Fruit fly (Drosophila melanogaster): ENCODE data around the gene Nepl4.

The Nepl4 gene

DNA sequence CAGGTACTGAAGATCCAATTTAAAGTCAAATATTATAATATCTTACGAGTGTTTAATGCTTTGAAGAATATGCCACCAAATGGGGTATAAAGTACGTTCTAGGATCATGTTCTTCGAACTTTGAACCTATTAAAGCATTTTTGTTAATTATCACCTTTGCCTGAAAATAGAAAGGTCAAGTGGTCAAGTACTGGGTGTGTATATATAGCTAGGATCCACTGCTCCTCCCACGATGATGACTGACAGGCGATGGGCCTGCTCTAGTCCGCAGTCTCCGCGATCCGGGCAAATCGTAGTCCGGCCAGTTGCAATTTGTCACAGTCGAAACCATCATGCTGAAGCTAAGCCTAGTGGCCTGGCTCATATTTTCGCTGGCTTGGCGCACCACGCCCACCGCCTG is 13.3 kb downstream of the Nepl4 start, which contains the start of gene Nepl5:
TSS of gene Nepl5 (plus strand) at position 301 of the 400 bp plus-strand sequence.
- TF ChIP-seq EcR (GFP tag; optimal IDR thresholded peaks at IDR 0.05), result no peak
- no peak for TF ChIP-seq CG32121 (GFP tag; IDR thresholded peaks at IDR 0.05)
- no peak for TF ChIP-seq CG10348 (GFP tag; IDR thresholded peaks at IDR 0.05)
- no peak for TF ChIP-seq CG13204 (GFP tag; optimal IDR thresholded peaks at IDR 0.05)
- no peak for TF ChIP-seq Pif1B (GFP tag; optimal IDR thresholded peaks at IDR 0.05)
- no peak for TF ChIP-seq Snoo (tag; optimal IDR thresholded peaks at IDR 0.05)
- TF ChIP-seq CG17806 (tag; optimal IDR thresholded peaks at IDR 0.05), result no peak
- TF ChIP-seq CG15710 (tag; optimal IDR thresholded peaks at IDR 0.05), result no peak
- no peak for TF ChIP-seq rn (GFP tag; IDR thresholded peaks at IDR 0.05)
- no peak for TF ChIP-seq CG8301 (tag; optimal IDR thresholded peaks at IDR 0.05)
- no peak for TF ChIP-seq fd96Ca (GFP tag; IDR thresholded peaks at IDR 0.05)
- no peak for TF ChIP-seq CG8159 (tag; optimal IDR thresholded peaks at IDR 0.05)
- TF ChIP-seq gl (tag; optimal IDR thresholded peaks at IDR 0.05), result no peak
- no peak for TF ChIP-seq CG34367 (tag; optimal IDR thresholded peaks at IDR 0.05)
- no peak for TF ChIP-seq CG14655 (GFP tag; optimal IDR thresholded peaks at IDR 0.05)

- TF ChIP-seq CG4496 (GFP tag; IDR thresholded peaks at IDR 0.05) (no peak), EcR (GFP tag; optimal IDR thresholded peaks at IDR 0.05) (peak; percentile 56), CG13204 (GFP tag; optimal IDR thresholded peaks at IDR 0.05) (no peak), CG8159 (tag; optimal IDR thresholded peaks at IDR 0.05) (no peak)
Observed at dm6 chr2L:6385409-6385808, 17.7 kb downstream of the Nepl4 start, which contains the start of gene Nepl6. TSS of gene Nepl6 (minus strand) at chr2L:6385512.

DNA sequence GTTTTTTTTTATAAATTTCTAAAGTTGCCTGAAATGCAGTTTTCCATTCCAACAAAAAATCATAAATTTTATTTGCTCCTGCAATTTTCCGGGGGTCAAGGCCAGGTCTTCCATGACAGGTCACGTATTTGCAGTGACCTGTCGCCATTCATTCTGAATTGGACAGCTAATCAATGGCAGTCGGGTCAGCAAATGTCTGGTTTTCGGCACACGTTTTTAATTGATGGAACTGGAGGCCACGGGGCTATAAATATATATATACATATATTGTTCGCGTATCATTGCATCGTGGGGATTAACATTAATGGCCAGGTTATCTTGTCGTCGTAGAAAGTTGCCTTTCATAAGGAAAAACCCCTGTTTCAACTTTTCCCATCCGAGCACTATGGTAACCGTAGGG is 19.4 kb downstream of the Nepl4 start:
- no peak for TF ChIP-seq Snoo (tag; optimal IDR thresholded peaks at IDR 0.05)
- TF ChIP-seq CG8159 (tag; optimal IDR thresholded peaks at IDR 0.05), result no peak
- TF ChIP-seq CG10348 (GFP tag; IDR thresholded peaks at IDR 0.05), result no peak
- no peak for TF ChIP-seq EcR (GFP tag; optimal IDR thresholded peaks at IDR 0.05)
- no peak for TF ChIP-seq CG9948 (tag; optimal IDR thresholded peaks at IDR 0.05)
- no peak for TF ChIP-seq CG34367 (tag; optimal IDR thresholded peaks at IDR 0.05)
- TF ChIP-seq rn (GFP tag; IDR thresholded peaks at IDR 0.05), result no peak
- no peak for TF ChIP-seq D1 (tag; optimal IDR thresholded peaks at IDR 0.05)
- TF ChIP-seq CG13204 (GFP tag; optimal IDR thresholded peaks at IDR 0.05), result no peak
- no peak for TF ChIP-seq CG32121 (GFP tag; IDR thresholded peaks at IDR 0.05)

DNA sequence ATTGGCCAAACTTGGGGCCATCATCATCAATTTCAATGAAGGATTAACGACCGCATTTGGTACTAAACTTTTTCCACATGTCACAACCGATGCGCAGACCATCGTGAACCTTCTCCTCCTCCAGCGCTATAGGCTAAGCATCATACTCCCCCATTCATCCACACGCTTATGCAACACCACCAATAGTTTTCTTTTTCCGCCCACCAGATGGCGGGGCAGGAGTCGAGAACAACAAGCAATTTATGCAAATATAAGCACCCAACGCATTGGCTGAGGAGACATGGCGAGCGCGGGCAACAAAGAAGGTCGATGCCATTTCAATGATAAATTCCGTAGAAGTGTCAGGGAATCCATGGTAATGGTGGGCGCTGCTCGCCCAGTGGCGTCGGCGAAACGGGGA is 23.8 kb downstream of the Nepl4 start:
- no peak for TF ChIP-seq D1 (tag; optimal IDR thresholded peaks at IDR 0.05)
- no peak for TF ChIP-seq CG14655 (GFP tag; optimal IDR thresholded peaks at IDR 0.05)
- TF ChIP-seq Pif1A (GFP tag; optimal IDR thresholded peaks at IDR 0.05), result no peak
- TF ChIP-seq rn (GFP tag; IDR thresholded peaks at IDR 0.05), result no peak
- TF ChIP-seq Snoo (tag; optimal IDR thresholded peaks at IDR 0.05), result no peak
- no peak for TF ChIP-seq Ets98B (GFP tag; IDR thresholded peaks at IDR 0.05)
- TF ChIP-seq CG12605 (GFP tag; IDR thresholded peaks at IDR 0.05), result no peak
- no peak for TF ChIP-seq CG32121 (GFP tag; IDR thresholded peaks at IDR 0.05)
- no peak for TF ChIP-seq CG4496 (GFP tag; IDR thresholded peaks at IDR 0.05)
- TF ChIP-seq CG17806 (tag; optimal IDR thresholded peaks at IDR 0.05), result no peak
- TF ChIP-seq EcR (GFP tag; optimal IDR thresholded peaks at IDR 0.05), result no peak
- no peak for TF ChIP-seq CG9948 (tag; optimal IDR thresholded peaks at IDR 0.05)

dm6 chr2L:6397149-6397548 is 29.5 kb downstream of the Nepl4 start, which contains the start of gene CG42369:
TSS of gene CG42369 (minus strand) at chr2L:6397249.
- no peak for TF ChIP-seq CG4496 (GFP tag; IDR thresholded peaks at IDR 0.05)
- TF ChIP-seq CG14655 (GFP tag; optimal IDR thresholded peaks at IDR 0.05), result no peak
- no peak for TF ChIP-seq Pif1B (GFP tag; optimal IDR thresholded peaks at IDR 0.05)
- no peak for TF ChIP-seq CG32121 (GFP tag; IDR thresholded peaks at IDR 0.05)
- TF ChIP-seq CG8301 (tag; optimal IDR thresholded peaks at IDR 0.05), result no peak
- no peak for TF ChIP-seq CG17806 (tag; optimal IDR thresholded peaks at IDR 0.05)
- TF ChIP-seq Ets98B (GFP tag; IDR thresholded peaks at IDR 0.05), result no peak
- TF ChIP-seq EcR (GFP tag; optimal IDR thresholded peaks at IDR 0.05), result no peak
- TF ChIP-seq CG9948 (tag; optimal IDR thresholded peaks at IDR 0.05), result no peak
- TF ChIP-seq CG34367 (tag; optimal IDR thresholded peaks at IDR 0.05), result no peak
- TF ChIP-seq CG12605 (GFP tag; IDR thresholded peaks at IDR 0.05), result no peak
- no peak for TF ChIP-seq gl (tag; optimal IDR thresholded peaks at IDR 0.05)
- no peak for TF ChIP-seq CG15710 (tag; optimal IDR thresholded peaks at IDR 0.05)
- TF ChIP-seq CG8159 (tag; optimal IDR thresholded peaks at IDR 0.05), result no peak
- TF ChIP-seq fd96Ca (GFP tag; IDR thresholded peaks at IDR 0.05), result no peak
- TF ChIP-seq Snoo (tag; optimal IDR thresholded peaks at IDR 0.05), result no peak
- TF ChIP-seq rn (GFP tag; IDR thresholded peaks at IDR 0.05), result no peak
- no peak for TF ChIP-seq Pif1A (GFP tag; optimal IDR thresholded peaks at IDR 0.05)

DNA sequence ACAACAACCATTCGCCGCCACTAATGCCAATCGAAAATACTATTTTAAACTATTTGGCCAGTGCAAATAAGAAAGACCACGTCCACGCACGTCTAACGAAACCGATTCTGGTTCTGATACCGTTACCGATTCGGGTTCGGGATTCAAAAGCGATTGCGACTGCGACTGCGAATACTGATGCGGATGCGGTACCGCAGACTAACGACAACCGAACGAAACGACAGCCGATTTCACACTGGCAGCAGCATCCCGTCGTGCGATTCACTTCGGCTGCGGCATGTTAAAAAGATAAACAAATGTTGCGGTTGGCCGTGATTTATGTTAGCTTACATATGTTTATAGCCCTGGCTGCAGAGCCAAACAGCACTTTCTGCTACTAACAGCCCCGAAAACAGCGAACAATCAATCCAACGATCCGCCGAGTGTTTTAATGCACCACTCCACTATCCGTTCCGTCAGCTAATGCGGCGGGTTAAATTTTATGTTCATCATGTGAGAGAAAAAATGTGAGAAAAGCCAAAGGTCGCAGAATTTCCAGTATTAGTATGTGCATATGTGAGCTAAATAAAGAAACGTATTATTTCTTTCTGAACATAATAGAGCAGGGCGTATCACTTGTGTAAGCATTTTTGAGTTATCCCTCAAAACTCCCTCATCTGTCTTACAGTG is 43.5 kb downstream of the Nepl4 start, which contains the start of gene DIP-epsilon:
TSS of gene DIP-epsilon (minus strand) at position 238 of the 669 bp plus-strand sequence.
- TF ChIP-seq CG10348 (GFP tag; IDR thresholded peaks at IDR 0.05), result no peak
- TF ChIP-seq CG4496 (GFP tag; IDR thresholded peaks at IDR 0.05), result peak; percentile 27; the same call in 1 of the 3 replicates
- TF ChIP-seq CG8301 (tag; optimal IDR thresholded peaks at IDR 0.05), result no peak

- TF ChIP-seq CG13204 (GFP tag; optimal IDR thresholded peaks at IDR 0.05), result no peak
- TF ChIP-seq Pif1A (GFP tag; optimal IDR thresholded peaks at IDR 0.05), result no peak
Observed at dm6 chr2L:6411953-6412352, 44.3 kb downstream of the Nepl4 start, which contains the start of gene CG13982. TSS of gene CG13982 (plus strand) at chr2L:6412315.

All from whole organism, pupa.